Worm (Caenorhabditis elegans) whole organism, late embryonic: ENCODE measurements around the gene rgs-10.

ENCODE experiments used
- C38D4.7 ChIP-seq: fragments of 200-800 bp; sonication (Bioruptor generic); optimal IDR thresholded peaks from 2 replicates; lab custom pipeline; 2018; ENCODE audit warnings: mild to moderate bottlenecking, missing genetic modification characterization, moderate library complexity, missing compliant biosample characterization
- F13H6.1 ChIP-seq: sonication (generic microtip); optimal IDR thresholded peaks from 2 replicates; lab custom pipeline; 2016; ENCODE audit warnings: missing genetic modification characterization, missing compliant biosample characterization
- K09A11.1 ChIP-seq: sonication (generic microtip); optimal IDR thresholded peaks from 2 replicates; lab custom pipeline; 2017; ENCODE audit warnings: antibody characterized with exemption, mild to moderate bottlenecking, missing genetic modification characterization, missing compliant biosample characterization; ENCODE audit not compliant: insufficient read depth
- Y22D7AL.16 ChIP-seq: sonication (generic microtip); optimal IDR thresholded peaks from 2 replicates; lab custom pipeline; 2016; ENCODE audit warnings: missing genetic modification characterization, missing compliant biosample characterization
- ahr-1 ChIP-seq: sonication (generic microtip); optimal IDR thresholded peaks from 2 replicates; lab custom pipeline; 2016; ENCODE audit warnings: missing genetic modification characterization, missing compliant biosample characterization
- ceh-14 ChIP-seq: sonication (generic microtip); optimal IDR thresholded peaks from 2 replicates; lab custom pipeline; 2016; ENCODE audit warnings: missing genotype, missing genetic modification characterization, missing compliant biosample characterization
- ceh-18 ChIP-seq: sonication (generic microtip); optimal IDR thresholded peaks from 2 replicates; lab custom pipeline; 2016; ENCODE audit warnings: missing genetic modification characterization, missing compliant biosample characterization
- ceh-19 ChIP-seq: fragments of 200-800 bp; sonication (Bioruptor generic); optimal IDR thresholded peaks from 2 replicates; lab custom pipeline; 2018; ENCODE audit warnings: mild to moderate bottlenecking, missing genetic modification characterization, missing compliant biosample characterization
- ceh-2 ChIP-seq: sonication (generic microtip); optimal IDR thresholded peaks from 2 replicates; lab custom pipeline; 2016; ENCODE audit warnings: missing genotype, missing genetic modification characterization, missing compliant biosample characterization
- ceh-34 ChIP-seq: sonication (generic microtip); optimal IDR thresholded peaks from 2 replicates; lab custom pipeline; 2016; ENCODE audit warnings: mild to moderate bottlenecking, missing genetic modification characterization, missing compliant biosample characterization
- ceh-45 ChIP-seq: fragments of 200-800 bp; sonication (Bioruptor generic); IDR thresholded peaks from 2 replicates; pipeline ENCODE4 v1.3.6; 2022; ENCODE audit warnings: missing genetic modification reagents, missing genetic modification characterization, missing compliant biosample characterization
- ceh-48 ChIP-seq: sonication (generic microtip); optimal IDR thresholded peaks from 2 replicates; lab custom pipeline; 2016; ENCODE audit warnings: missing genetic modification characterization, inconsistent platforms, missing compliant biosample characterization
- ceh-6 ChIP-seq: fragments of 200-800 bp; sonication (Bioruptor generic); optimal IDR thresholded peaks from 2 replicates; lab custom pipeline; 2018; ENCODE audit warnings: mild to moderate bottlenecking, missing genetic modification characterization, missing compliant biosample characterization
- ceh-9 ChIP-seq: sonication (generic microtip); optimal IDR thresholded peaks from 2 replicates; lab custom pipeline; 2016; ENCODE audit warnings: mild to moderate bottlenecking, missing genetic modification characterization, inconsistent platforms, missing compliant biosample characterization
- dve-1 ChIP-seq: sonication (generic microtip); optimal IDR thresholded peaks from 2 replicates; lab custom pipeline; 2017; ENCODE audit warnings: antibody characterized with exemption, mild to moderate bottlenecking, missing genetic modification characterization, missing compliant biosample characterization
- elt-2 ChIP-seq: sonication (generic microtip); optimal IDR thresholded peaks from 2 replicates; lab custom pipeline; 2016; ENCODE audit warnings: missing genetic modification reagents, missing genetic modification characterization, missing compliant biosample characterization
- ets-4 ChIP-seq: sonication (generic microtip); optimal IDR thresholded peaks from 2 replicates; lab custom pipeline; 2016; ENCODE audit warnings: missing genetic modification characterization, missing compliant biosample characterization
- fax-1 ChIP-seq: sonication (generic microtip); optimal IDR thresholded peaks from 2 replicates; lab custom pipeline; 2016; ENCODE audit warnings: missing genotype, missing genetic modification characterization, missing compliant biosample characterization
- fkh-10 ChIP-seq: fragments of 150-350 bp; optimal IDR thresholded peaks from 2 replicates; lab custom pipeline; 2014; ENCODE audit warnings: missing biosample characterization, missing genetic modification reagents, missing genetic modification characterization
- gmeb-2 ChIP-seq: sonication (generic microtip); optimal IDR thresholded peaks from 2 replicates; lab custom pipeline; 2016; ENCODE audit warnings: missing genetic modification characterization, inconsistent platforms, missing compliant biosample characterization
- hlh-13 ChIP-seq: fragments of 200-800 bp; sonication (Bioruptor generic); optimal IDR thresholded peaks from 2 replicates; lab custom pipeline; 2018; ENCODE audit warnings: mild to moderate bottlenecking, missing genetic modification characterization, missing compliant biosample characterization
- hlh-15 ChIP-seq: sonication (generic microtip); optimal IDR thresholded peaks from 2 replicates; lab custom pipeline; 2016; ENCODE audit warnings: missing genetic modification characterization, missing compliant biosample characterization
- hlh-30 ChIP-seq: sonication (generic microtip); optimal IDR thresholded peaks from 2 replicates; lab custom pipeline; 2017; ENCODE audit warnings: antibody characterized with exemption, missing genetic modification characterization, missing compliant biosample characterization; ENCODE audit not compliant: insufficient read depth
- hlh-8 ChIP-seq: sonication (generic microtip); optimal IDR thresholded peaks from 2 replicates; lab custom pipeline; 2016; ENCODE audit warnings: missing genotype, missing genetic modification characterization, missing compliant biosample characterization
- lin-11 ChIP-seq: fragments of 200-800 bp; sonication (Bioruptor generic); optimal IDR thresholded peaks from 2 replicates; lab custom pipeline; 2018; ENCODE audit warnings: mild to moderate bottlenecking, missing genetic modification characterization, missing compliant biosample characterization
- madf-2 ChIP-seq: sonication (generic microtip); optimal IDR thresholded peaks from 2 replicates; lab custom pipeline; 2017; ENCODE audit warnings: missing genetic modification characterization, missing compliant biosample characterization
- nhr-232 ChIP-seq: sonication (generic microtip); optimal IDR thresholded peaks from 2 replicates; lab custom pipeline; 2016; ENCODE audit warnings: missing genetic modification characterization, missing compliant biosample characterization
- pag-3 ChIP-seq: sonication (generic microtip); optimal IDR thresholded peaks from 2 replicates; lab custom pipeline; 2016; ENCODE audit warnings: missing compliant biosample characterization, missing genetic modification characterization, borderline replicate concordance
- pat-9 ChIP-seq: fragments of 200-800 bp; sonication (Bioruptor generic); optimal IDR thresholded peaks from 2 replicates; lab custom pipeline; 2018; ENCODE audit warnings: mild to moderate bottlenecking, missing genetic modification characterization, moderate library complexity, missing compliant biosample characterization
- pha-4 ChIP-seq: fragments of 150-350 bp; optimal IDR thresholded peaks from 2 replicates; lab custom pipeline; 2018; ENCODE audit warnings: missing biosample characterization, missing genetic modification reagents, missing genetic modification characterization
- pqm-1 ChIP-seq: sonication (generic microtip); optimal IDR thresholded peaks from 2 replicates; lab custom pipeline; 2016; ENCODE audit warnings: missing genetic modification characterization, missing compliant biosample characterization
- ref-2 ChIP-seq: sonication (generic microtip); optimal IDR thresholded peaks from 2 replicates; lab custom pipeline; 2016; ENCODE audit warnings: missing genetic modification characterization, missing compliant biosample characterization
- rnt-1 ChIP-seq: sonication (generic microtip); optimal IDR thresholded peaks from 2 replicates; lab custom pipeline; 2016; ENCODE audit warnings: missing genetic modification characterization, missing compliant biosample characterization
- sdc-2 ChIP-seq: sonication (generic microtip); optimal IDR thresholded peaks from 2 replicates; lab custom pipeline; 2016; ENCODE audit warnings: missing genotype, missing genetic modification characterization, missing compliant biosample characterization
- sox-2 ChIP-seq: fragments of 200-800 bp; sonication (Bioruptor generic); IDR thresholded peaks from 2 replicates; pipeline ENCODE4 v1.3.6; 2022; ENCODE audit warnings: missing genetic modification reagents, missing genetic modification characterization, missing compliant biosample characterization
- syd-9 ChIP-seq: sonication (generic microtip); optimal IDR thresholded peaks from 2 replicates; lab custom pipeline; 2016; ENCODE audit warnings: mild to moderate bottlenecking, missing genetic modification characterization, moderate library complexity, missing compliant biosample characterization
- tbx-2 ChIP-seq: sonication (generic microtip); optimal IDR thresholded peaks from 2 replicates; lab custom pipeline; 2016; ENCODE audit warnings: missing genetic modification characterization, missing compliant biosample characterization
- tbx-7 ChIP-seq: sonication (generic microtip); optimal IDR thresholded peaks from 2 replicates; lab custom pipeline; 2016; ENCODE audit warnings: missing genotype, missing genetic modification characterization, missing compliant biosample characterization
- ttx-3 ChIP-seq: sonication (generic microtip); optimal IDR thresholded peaks from 2 replicates; lab custom pipeline; 2016; ENCODE audit warnings: missing genetic modification reagents, missing genetic modification characterization, missing compliant biosample characterization
- unc-42 ChIP-seq: sonication (generic microtip); optimal IDR thresholded peaks from 2 replicates; lab custom pipeline; 2016; ENCODE audit warnings: missing genotype, missing genetic modification characterization, missing compliant biosample characterization
- unc-86 ChIP-seq: sonication (generic microtip); optimal IDR thresholded peaks from 2 replicates; lab custom pipeline; 2016; ENCODE audit warnings: missing genetic modification characterization, missing compliant biosample characterization
- zip-5 ChIP-seq: sonication (generic microtip); optimal IDR thresholded peaks from 2 replicates; lab custom pipeline; 2016; ENCODE audit warnings: missing genetic modification characterization, missing compliant biosample characterization
- ztf-16 ChIP-seq: sonication (generic microtip); optimal IDR thresholded peaks from 2 replicates; lab custom pipeline; 2017; ENCODE audit warnings: missing genetic modification characterization, missing compliant biosample characterization

Gene rgs-10

DNA sequence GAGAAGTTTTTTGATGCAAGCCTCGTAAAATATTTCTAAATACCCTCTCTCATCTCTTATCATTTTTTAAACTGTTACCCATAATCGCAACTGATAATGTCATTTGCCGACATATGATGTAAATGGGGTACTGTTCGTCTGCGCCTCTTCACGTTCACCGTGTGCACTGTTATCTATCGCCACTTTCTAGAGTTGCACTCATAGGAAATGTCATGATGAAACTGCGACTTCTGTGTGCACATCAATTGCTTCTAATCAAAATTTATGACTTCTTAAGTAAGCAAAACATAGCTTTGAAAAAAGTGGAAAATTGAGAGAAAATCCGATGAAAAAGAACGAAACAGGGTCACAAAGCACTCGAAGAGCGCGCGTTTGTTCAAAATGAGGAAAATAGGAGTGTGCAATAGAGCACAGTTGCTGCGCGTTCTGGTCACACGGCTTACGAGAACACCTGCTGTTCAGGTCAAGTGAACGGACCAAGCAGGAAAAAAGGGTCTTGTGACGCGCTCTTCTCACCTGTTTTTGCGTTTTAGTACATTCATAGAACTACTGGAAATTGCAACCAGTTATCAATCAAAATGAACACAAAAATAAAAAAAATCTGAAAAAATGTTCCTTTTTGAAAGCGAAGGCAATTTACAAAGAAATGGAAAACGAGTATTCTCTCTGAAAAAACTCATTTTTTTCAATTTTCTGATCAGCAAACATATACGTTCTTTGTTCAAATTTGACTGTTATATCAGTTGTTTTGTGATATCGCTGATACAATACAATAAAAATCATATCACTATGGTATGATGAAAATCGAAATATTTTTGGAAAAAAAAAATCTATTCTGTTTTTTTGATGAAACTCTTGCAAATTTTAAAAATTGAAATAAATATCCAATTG, 15.8 kb upstream of the rgs-10 start:
- TF ChIP-seq ceh-9 (tag; lab: Kevin White, UChicago) (no peak), elt-2 (peak; percentile 93), fkh-10 (GFP tag; lab: Kevin White, UChicago) (no peak), syd-9 (tag; lab: Kevin White, UChicago) (no peak), hlh-30 (tag; lab: Kevin White, UChicago) (peak; percentile 92), C38D4.7 (GFP tag; lab: Kevin White, UChicago) (no peak), Y22D7AL.16 (tag; lab: Kevin White, UChicago) (no peak), ceh-2 (tag; lab: Kevin White, UChicago) (no peak), dve-1 (no peak), ceh-45 (GFP tag; lab: Robert Waterston, UW) (no peak), hlh-15 (tag; lab: Kevin White, UChicago) (no peak), F13H6.1 (tag; lab: Kevin White, UChicago) (no peak), ttx-3 (tag; lab: Kevin White, UChicago) (no peak), ceh-6 (GFP tag; lab: Kevin White, UChicago) (no peak), zip-5 (tag; lab: Kevin White, UChicago) (no peak), ceh-34 (tag; lab: Kevin White, UChicago) (no peak), sdc-2 (peak; percentile 8), ceh-48 (no peak), pqm-1 (tag; lab: Kevin White, UChicago) (peak; percentile 12), fax-1 (no peak), rnt-1 (no peak), ceh-19 (no peak), K09A11.1 (no peak), ceh-14 (tag; lab: Kevin White, UChicago) (no peak), ahr-1 (tag; lab: Kevin White, UChicago) (no peak), ztf-16 (tag; lab: Kevin White, UChicago) (no peak), unc-42 (tag; lab: Kevin White, UChicago) (no peak), tbx-2 (tag; lab: Kevin White, UChicago) (peak; percentile 24), hlh-13 (GFP tag; lab: Kevin White, UChicago) (no peak), tbx-7 (tag; lab: Kevin White, UChicago) (no peak), ceh-18 (no peak), unc-86 (tag; lab: Kevin White, UChicago) (no peak), gmeb-2 (no peak), lin-11 (tag; lab: Kevin White, UChicago) (no peak), pag-3 (tag; lab: Kevin White, UChicago) (no peak)

DNA sequence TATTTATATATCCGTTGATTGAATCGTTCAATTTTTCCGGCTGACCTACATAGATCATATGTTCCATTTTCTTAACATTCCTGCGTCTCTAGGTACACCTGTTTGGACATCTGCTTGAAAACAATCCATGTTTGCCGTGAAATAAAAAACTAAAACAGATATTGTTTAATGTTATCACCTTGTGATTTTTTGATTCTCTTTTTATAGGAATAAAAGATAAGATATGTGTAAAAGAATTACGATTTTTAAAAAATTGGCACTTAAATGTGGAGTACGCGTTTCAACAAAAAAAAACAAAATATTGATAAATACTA, 15.2 kb upstream of the rgs-10 start:
- TF ChIP-seq pha-4 (tag; lab: Kevin White, UChicago) = no peak
- TF ChIP-seq C38D4.7 (GFP tag; lab: Kevin White, UChicago) = no peak
- no peak for TF ChIP-seq lin-11 (tag; lab: Kevin White, UChicago)
- TF ChIP-seq F13H6.1 (tag; lab: Kevin White, UChicago) = no peak
- no peak for TF ChIP-seq unc-86 (tag; lab: Kevin White, UChicago)
- no peak for TF ChIP-seq K09A11.1
- TF ChIP-seq, all 69 proteins: peak for 0

DNA sequence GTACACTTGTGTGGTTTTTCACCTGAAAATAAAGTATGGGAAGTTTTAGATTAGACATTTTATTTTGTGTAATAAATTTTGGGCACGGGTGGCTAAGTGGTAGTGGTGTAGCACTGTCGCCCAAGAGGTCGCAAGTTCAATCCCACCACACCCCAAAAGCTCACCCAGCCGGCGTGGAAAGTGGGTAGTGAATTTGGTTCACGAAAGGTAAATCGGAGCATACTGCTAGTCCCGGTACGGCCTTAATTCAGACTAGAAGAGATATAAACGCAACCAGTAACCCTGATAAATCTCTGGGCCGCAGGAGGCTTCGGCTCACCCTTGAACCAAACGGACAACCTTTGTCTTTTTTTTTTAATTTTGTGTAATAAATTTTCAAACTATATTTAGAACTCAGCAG, 10.8 kb upstream of the rgs-10 start:
- TF ChIP-seq pha-4 (tag; lab: Kevin White, UChicago) (no peak), K09A11.1 (no peak), sox-2 (no peak), ets-4 (tag; lab: Kevin White, UChicago) (no peak), ref-2 (tag; lab: Kevin White, UChicago) (no peak), madf-2 (tag; lab: Kevin White, UChicago) (no peak), pat-9 (tag; lab: Kevin White, UChicago) (no peak), ceh-19 (no peak), gmeb-2 (no peak), ceh-34 (tag; lab: Kevin White, UChicago) (no peak), nhr-232 (tag; lab: Kevin White, UChicago) (no peak), ceh-14 (tag; lab: Kevin White, UChicago) (no peak), lin-11 (tag; lab: Kevin White, UChicago) (no peak), hlh-13 (GFP tag; lab: Kevin White, UChicago) (no peak), ceh-45 (GFP tag; lab: Robert Waterston, UW) (no peak), ceh-2 (tag; lab: Kevin White, UChicago) (no peak), hlh-8 (tag; lab: Kevin White, UChicago) (no peak), ceh-6 (GFP tag; lab: Kevin White, UChicago) (no peak), ceh-48 (no peak)
- TF ChIP-seq, all 69 proteins: peak for 0
